Worm (Caenorhabditis elegans): Measurements from ENCODE around the gene ard-1.

The ard-1 gene

DNA sequence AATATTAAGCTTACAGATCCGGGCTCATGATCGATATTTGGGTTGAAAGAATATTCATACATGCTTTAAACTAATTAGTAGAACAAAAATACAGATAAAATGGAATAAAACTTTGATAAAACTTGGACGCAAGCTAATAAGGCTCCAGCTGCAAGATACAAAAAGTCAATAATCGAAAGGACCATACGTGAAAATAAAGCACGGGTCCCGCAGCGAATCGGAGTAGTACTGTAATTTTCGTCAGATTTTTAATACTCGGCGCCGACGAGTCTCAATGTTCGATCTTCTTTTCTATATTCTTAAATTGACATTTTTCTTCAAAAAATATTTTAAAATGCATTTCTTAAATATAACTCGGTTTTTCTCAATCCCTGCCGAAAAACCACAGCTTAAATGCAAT lies 6.4 kb upstream of the ard-1 start, which contains the start of gene spo-11:
Gene spo-11 (minus strand): TSS at position 189 of the 400 bp plus-strand sequence.
- TF ChIP-seq F13H6.1 (tag; optimal IDR thresholded peaks at IDR 0.05) (no peak), lin-39 (tag; optimal IDR thresholded peaks at IDR 0.05) (no peak), ama-1 (optimal IDR thresholded peaks at IDR 0.05) (no peak), nhr-237 (tag; optimal IDR thresholded peaks at IDR 0.05) (no peak), ceh-16 (tag; optimal IDR thresholded peaks at IDR 0.05) (no peak), gmeb-1 (tag; optimal IDR thresholded peaks at IDR 0.05) (no peak), lsy-2 (tag; optimal IDR thresholded peaks at IDR 0.05) (no peak), unc-55 (GFP tag; optimal IDR thresholded peaks at IDR 0.05) (no peak), nhr-77 (tag; optimal IDR thresholded peaks at IDR 0.05) (no peak), R02D3.7 (tag; optimal IDR thresholded peaks at IDR 0.05) (no peak), ceh-82 (tag; optimal IDR thresholded peaks at IDR 0.05) (no peak), nhr-23 (tag; optimal IDR thresholded peaks at IDR 0.05) (no peak)

DNA sequence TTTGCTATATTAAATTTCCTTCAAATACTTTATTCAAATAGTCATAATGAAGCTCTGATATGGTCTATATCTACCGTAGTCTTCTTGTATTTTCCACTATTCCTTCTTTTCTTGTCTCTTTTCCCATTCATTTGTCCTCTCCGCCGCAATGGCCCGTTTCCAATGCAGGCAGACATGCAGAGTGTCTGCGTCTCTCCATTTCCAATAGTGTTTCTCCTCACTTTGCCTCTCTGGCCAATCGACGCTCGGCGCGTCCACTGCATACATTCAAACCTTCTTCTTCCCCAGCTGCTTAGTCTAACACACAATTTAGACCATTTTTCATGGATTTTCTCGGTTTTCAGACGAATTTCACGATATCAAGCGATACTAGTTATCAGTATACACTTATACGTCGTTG lies 5.9 kb upstream of the ard-1 start:
- peak; percentile 44 for TF ChIP-seq sem-4 (tag; optimal IDR thresholded peaks at IDR 0.05)
- TF ChIP-seq alr-1 (tag; optimal IDR thresholded peaks at IDR 0.05): no peak
- peak; percentile 1 for TF ChIP-seq sma-9 (GFP tag; optimal IDR thresholded peaks at IDR 0.05)
- TF ChIP-seq sma-9 (tag; optimal IDR thresholded peaks at IDR 0.05): no peak
- no peak for TF ChIP-seq ZK546.5 (tag; optimal IDR thresholded peaks at IDR 0.05)
- TF ChIP-seq skn-1 (tag; optimal IDR thresholded peaks at IDR 0.05): no peak
- TF ChIP-seq zag-1 (tag; optimal IDR thresholded peaks at IDR 0.05): peak; percentile 38
- peak; percentile 16 for TF ChIP-seq lin-11 (tag; optimal IDR thresholded peaks at IDR 0.05)
- TF ChIP-seq lsy-2 (tag; optimal IDR thresholded peaks at IDR 0.05): peak in 1 of 2 experiments; percentile 70
- no peak for TF ChIP-seq nhr-77 (tag; optimal IDR thresholded peaks at IDR 0.05)
- peak; percentile 31 for TF ChIP-seq unc-55 (GFP tag; optimal IDR thresholded peaks at IDR 0.05)
- TF ChIP-seq nhr-129 (tag; optimal IDR thresholded peaks at IDR 0.05): peak; percentile 50
- no peak for TF ChIP-seq elt-3 (tag; optimal IDR thresholded peaks at IDR 0.05)
- TF ChIP-seq egl-27 (tag; optimal IDR thresholded peaks at IDR 0.05): no peak

DNA sequence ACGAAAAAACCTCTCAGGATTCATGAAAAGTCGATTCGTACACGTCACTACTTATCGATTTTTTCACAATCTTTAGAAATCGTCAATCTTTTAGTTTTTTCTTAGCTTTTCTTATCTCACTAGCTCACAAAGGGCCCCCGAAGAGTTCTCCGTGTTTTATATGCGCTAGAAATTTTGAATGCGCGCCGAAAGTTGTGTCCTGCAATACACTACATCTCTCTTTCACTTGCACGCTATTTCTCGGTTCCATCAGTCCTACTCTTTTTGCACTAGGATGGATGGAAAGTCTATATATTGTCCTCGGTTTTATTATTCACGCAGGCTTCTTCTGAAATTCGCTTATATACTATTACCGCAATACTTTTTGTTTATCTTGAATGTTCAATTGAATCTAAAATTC lies 5.5 kb upstream of the ard-1 start:
- no peak for TF ChIP-seq Y55F3AM.14 (GFP tag; optimal IDR thresholded peaks at IDR 0.05)
- no peak for TF ChIP-seq sma-3 (GFP tag; optimal IDR thresholded peaks at IDR 0.05)
- peak; percentile 24 for TF ChIP-seq nhr-129 (tag; optimal IDR thresholded peaks at IDR 0.05)
- TF ChIP-seq peb-1 (tag; optimal IDR thresholded peaks at IDR 0.05): no peak
- TF ChIP-seq zag-1 (tag; optimal IDR thresholded peaks at IDR 0.05): no peak
- no peak for TF ChIP-seq nhr-12 (tag; optimal IDR thresholded peaks at IDR 0.05)
- TF ChIP-seq mdl-1 (tag; optimal IDR thresholded peaks at IDR 0.05): no peak
- TF ChIP-seq blmp-1 (tag; optimal IDR thresholded peaks at IDR 0.05; ENCODE audit: insufficient read depth): no peak
- TF ChIP-seq lin-11 (tag; optimal IDR thresholded peaks at IDR 0.05): no peak
- TF ChIP-seq lsy-2 (tag; optimal IDR thresholded peaks at IDR 0.05): no peak
- TF ChIP-seq dmd-4 (tag; optimal IDR thresholded peaks at IDR 0.05): no peak
- TF ChIP-seq elt-1 (tag; optimal IDR thresholded peaks at IDR 0.05): no peak
- no peak for TF ChIP-seq ztf-11 (tag; optimal IDR thresholded peaks at IDR 0.05)
- TF ChIP-seq unc-55 (GFP tag; optimal IDR thresholded peaks at IDR 0.05): peak; percentile 27
- TF ChIP-seq unc-62 (GFP tag; optimal IDR thresholded peaks at IDR 0.05): no peak
- no peak for TF ChIP-seq nhr-77 (tag; optimal IDR thresholded peaks at IDR 0.05)
- no peak for TF ChIP-seq nhr-21 (tag; optimal IDR thresholded peaks at IDR 0.05)
- peak; percentile 64 for TF ChIP-seq gmeb-1 (tag; optimal IDR thresholded peaks at IDR 0.05)
- no peak for TF ChIP-seq ceh-16 (tag; optimal IDR thresholded peaks at IDR 0.05)
- TF ChIP-seq ztf-4 (tag; optimal IDR thresholded peaks at IDR 0.05): no peak
- no peak for TF ChIP-seq ceh-82 (tag; optimal IDR thresholded peaks at IDR 0.05)
- no peak for TF ChIP-seq unc-39 (tag; optimal IDR thresholded peaks at IDR 0.05)
- TF ChIP-seq R02D3.7 (tag; optimal IDR thresholded peaks at IDR 0.05): no peak

ce11 chrIV:11126004-11126027 lies 5.3 kb upstream of the ard-1 start, which contains the start of gene swsn-4:
Gene swsn-4, plus strand, starts transcription at chrIV:11126024.
- no peak for TF ChIP-seq ceh-82 (tag; optimal IDR thresholded peaks at IDR 0.05)
- no peak for TF ChIP-seq crh-2 (tag; optimal IDR thresholded peaks at IDR 0.05)
- no peak for TF ChIP-seq alr-1 (tag; optimal IDR thresholded peaks at IDR 0.05)

DNA sequence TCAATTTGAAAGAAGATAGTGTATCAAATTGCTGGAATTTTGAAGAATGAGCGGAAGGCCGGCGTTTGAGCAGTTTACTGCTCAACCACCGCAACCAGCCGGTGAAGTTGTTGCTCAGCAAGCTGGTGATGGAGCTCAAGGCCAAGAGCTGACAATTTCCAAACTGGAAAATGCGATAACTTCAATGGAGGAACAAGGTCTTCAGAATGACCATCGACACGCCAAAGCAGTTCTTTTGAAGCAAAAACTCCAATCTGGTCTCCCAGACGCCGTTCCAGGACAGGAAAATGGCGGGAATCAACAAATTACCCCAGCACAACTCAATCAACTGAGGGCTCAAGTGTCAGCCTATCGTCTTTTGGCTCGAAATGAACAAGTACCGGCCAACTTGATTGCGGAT lies 5.1 kb upstream of the ard-1 start:
- TF ChIP-seq mdl-1 (tag; optimal IDR thresholded peaks at IDR 0.05) (no peak), ZK546.5 (tag; optimal IDR thresholded peaks at IDR 0.05) (no peak), F13H6.1 (tag; optimal IDR thresholded peaks at IDR 0.05) (no peak), gmeb-1 (tag; optimal IDR thresholded peaks at IDR 0.05) (no peak), lsy-2 (tag; optimal IDR thresholded peaks at IDR 0.05) (no peak), lin-11 (tag; optimal IDR thresholded peaks at IDR 0.05) (no peak), ceh-16 (tag; optimal IDR thresholded peaks at IDR 0.05) (no peak), mbf-1 (tag; optimal IDR thresholded peaks at IDR 0.05) (no peak), sma-9 (GFP tag; optimal IDR thresholded peaks at IDR 0.05) (no peak), sma-9 (tag; optimal IDR thresholded peaks at IDR 0.05) (no peak), ceh-82 (tag; optimal IDR thresholded peaks at IDR 0.05) (no peak), nhr-23 (tag; optimal IDR thresholded peaks at IDR 0.05) (no peak)
